Worm (Caenorhabditis elegans) whole organism, L4/young adult: ENCODE data around the gene C03G6.6.

Experiments used
- dao-5 ChIP-seq: sonication (generic microtip); optimal IDR thresholded peaks from 2 replicates; lab custom pipeline; 2016; ENCODE audit warnings: missing genotype, missing genetic modification characterization, moderate library complexity, missing compliant biosample characterization
- him-1 ChIP-seq: sonication (generic microtip); optimal IDR thresholded peaks from 2 replicates; lab custom pipeline; 2016; ENCODE audit warnings: missing genotype, missing genetic modification reagents, missing genetic modification characterization, missing compliant biosample characterization

DNA sequence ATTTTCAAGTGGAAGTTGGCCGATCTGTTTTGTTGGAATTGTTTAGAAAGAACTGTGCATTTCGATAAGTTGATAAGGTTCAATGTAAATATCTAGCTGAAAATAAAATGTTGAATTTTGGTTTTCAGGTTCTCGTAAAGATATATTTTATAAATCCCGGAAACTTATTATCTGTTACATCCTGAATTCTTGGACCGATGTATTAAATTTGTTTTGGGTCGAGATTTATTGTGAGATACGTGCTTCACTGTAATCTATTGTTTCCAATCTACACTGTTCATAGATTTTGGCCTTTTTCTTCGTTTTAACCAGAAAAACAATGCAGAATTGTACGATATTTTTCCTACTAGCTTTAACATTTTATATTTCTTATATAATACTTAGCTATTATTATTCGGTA is at the start of gene C03G6.6:
- TF ChIP-seq dao-5 (no peak), him-1 (tag; lab: Kevin White, UChicago) (no peak)
